Fruit fly (Drosophila melanogaster): ENCODE results near the gene kdn.

DNA sequence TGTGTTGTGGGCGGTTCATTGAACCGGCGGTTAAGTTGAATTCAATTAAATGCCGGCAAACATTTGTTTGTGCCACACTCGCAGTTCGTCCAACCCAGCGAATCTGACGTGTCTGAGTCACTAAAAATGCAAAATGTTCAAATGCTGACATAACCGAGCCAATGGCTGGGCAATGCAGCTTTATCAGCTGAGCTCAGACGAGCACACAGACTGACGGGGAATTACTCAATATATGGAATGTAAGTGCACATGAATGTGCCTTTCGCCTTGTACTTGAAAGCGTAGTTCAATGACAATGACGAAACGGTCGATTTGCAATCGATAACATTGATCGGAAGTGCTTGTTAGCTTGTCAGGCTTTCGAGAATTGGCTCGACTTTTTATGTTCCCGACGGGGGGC, 7.8 kb downstream of the kdn start:
- TF ChIP-seq psq (optimal IDR thresholded peaks at IDR 0.05) (no peak), Sin3A (optimal IDR thresholded peaks at IDR 0.05) (no peak), Myc (optimal IDR thresholded peaks at IDR 0.05) (no peak), insv (optimal IDR thresholded peaks at IDR 0.05) (no peak), h (optimal IDR thresholded peaks at IDR 0.05) (no peak)
